Worm (Caenorhabditis elegans) whole organism, L4 larva: ENCODE data around the gene Y4C6B.2.
"Not testable (repeated sequence)": the region's sequence is repeated elsewhere in the genome, so short reads cannot be mapped to it uniquely, and the experiment has no call there.

Experiments used
- F10B5.3 ChIP-seq: sonication (generic microtip); optimal IDR thresholded peaks from 2 replicates; lab custom pipeline; 2016; ENCODE audit warnings: mild to moderate bottlenecking, missing genetic modification characterization, missing compliant biosample characterization
- F44E2.7 ChIP-seq: fragments of 200-800 bp; sonication (Bioruptor generic); IDR thresholded peaks from 2 replicates; pipeline ENCODE4 v2.1.2; 2022; ENCODE audit warnings: missing genetic modification characterization, missing compliant biosample characterization
- F49E8.2 ChIP-seq: sonication (generic microtip); optimal IDR thresholded peaks from 2 replicates; lab custom pipeline; 2016; ENCODE audit warnings: missing compliant biosample characterization, mild to moderate bottlenecking, missing genetic modification characterization, borderline replicate concordance
- R02D3.7 ChIP-seq: fragments of 150-350 bp; sonication (generic microtip); optimal IDR thresholded peaks from 3 replicates; lab custom pipeline; 2014; ENCODE audit warnings: missing biosample characterization, missing genetic modification characterization
- T26A8.4 ChIP-seq: fragments of 200-800 bp; sonication (Bioruptor generic); IDR thresholded peaks from 2 replicates; pipeline ENCODE4 v1.3.6; 2022; ENCODE audit warnings: missing genetic modification characterization, missing compliant biosample characterization
- Y48G9A.11 ChIP-seq: fragments of 200-800 bp; sonication (Bioruptor generic); IDR thresholded peaks from 2 replicates; pipeline ENCODE4 v1.3.6; 2022; ENCODE audit warnings: missing genetic modification reagents, missing genetic modification characterization, missing compliant biosample characterization
- ceh-32 ChIP-seq: sonication (generic microtip); optimal IDR thresholded peaks from 2 replicates; lab custom pipeline; 2016; ENCODE audit warnings: mild to moderate bottlenecking, missing genetic modification characterization, missing compliant biosample characterization; ENCODE audit not compliant: poor library complexity
- ceh-44 ChIP-seq: fragments of 200-800 bp; sonication (Bioruptor generic); IDR thresholded peaks from 2 replicates; pipeline ENCODE4 v1.3.6; 2022; ENCODE audit warnings: missing genetic modification reagents, missing genetic modification characterization, missing compliant biosample characterization
- ces-1 ChIP-seq: fragments of 150-350 bp; sonication (generic microtip); optimal IDR thresholded peaks from 4 replicates; lab custom pipeline; 2014; ENCODE audit warnings: missing biosample characterization, missing genetic modification reagents, missing genetic modification characterization
- ctbp-1 ChIP-seq: fragments of 200-800 bp; sonication (Bioruptor generic); IDR thresholded peaks from 2 replicates; pipeline ENCODE4 v1.3.6; 2022; ENCODE audit warnings: missing genetic modification reagents, missing genetic modification characterization, missing compliant biosample characterization
- daf-8 ChIP-seq: fragments of 200-800 bp; sonication (Bioruptor generic); IDR thresholded peaks from 2 replicates; pipeline ENCODE4 v1.3.6; 2022; ENCODE audit warnings: missing genetic modification characterization, missing compliant biosample characterization
- dmd-6 ChIP-seq: fragments of 200-800 bp; sonication (Bioruptor generic); IDR thresholded peaks from 2 replicates; pipeline ENCODE4 v1.3.6; 2022; ENCODE audit warnings: missing genetic modification reagents, missing genetic modification characterization, missing compliant biosample characterization
- dmd-8 ChIP-seq: fragments of 200-800 bp; sonication (Bioruptor generic); IDR thresholded peaks from 2 replicates; pipeline ENCODE4 v1.3.6; 2022; ENCODE audit warnings: missing genetic modification characterization, missing compliant biosample characterization
- dpl-1 ChIP-seq: fragments of 150-350 bp; optimal IDR thresholded peaks from 2 replicates; lab custom pipeline; 2014; ENCODE audit warnings: missing biosample characterization, missing genetic modification reagents, missing genetic modification characterization
- dve-1 ChIP-seq: sonication (generic microtip); optimal IDR thresholded peaks from 2 replicates; lab custom pipeline; 2017; ENCODE audit warnings: antibody characterized with exemption, mild to moderate bottlenecking, missing genetic modification characterization, missing compliant biosample characterization; ENCODE audit not compliant: insufficient read depth
- gei-8 ChIP-seq: fragments of 200-800 bp; sonication (Bioruptor generic); optimal IDR thresholded peaks from 2 replicates; lab custom pipeline; 2018; ENCODE audit warnings: mild to moderate bottlenecking, missing genetic modification characterization, missing compliant biosample characterization
- hif-1 ChIP-seq, 2 experiments: sonication (generic microtip); optimal IDR thresholded peaks; 2 replicates each; lab custom pipeline; 2016 to 2017; ENCODE audit warnings: missing compliant biosample characterization in 2 of 2, missing genetic modification characterization in 2 of 2, missing genetic modification reagents in 2 of 2, missing genotype in 2 of 2, mild to moderate bottlenecking in 1 of 2
- hlh-30 ChIP-seq: sonication (generic microtip); optimal IDR thresholded peaks from 2 replicates; lab custom pipeline; 2017; ENCODE audit warnings: antibody characterized with exemption, mild to moderate bottlenecking, missing genetic modification characterization, missing compliant biosample characterization; ENCODE audit not compliant: insufficient read depth
- hmg-1.1 ChIP-seq: fragments of 200-800 bp; sonication (Bioruptor generic); IDR thresholded peaks from 2 replicates; pipeline ENCODE4 v1.3.6; 2022; ENCODE audit warnings: missing genetic modification reagents, missing genetic modification characterization, missing compliant biosample characterization
- lin-1 ChIP-seq: fragments of 200-800 bp; sonication (Bioruptor generic); IDR thresholded peaks from 2 replicates; pipeline ENCODE4 v1.3.6; 2022; ENCODE audit warnings: missing genetic modification reagents, missing genetic modification characterization, missing compliant biosample characterization
- lin-13 ChIP-seq: fragments of 150-350 bp; optimal IDR thresholded peaks from 2 replicates; lab custom pipeline; 2014; ENCODE audit warnings: missing biosample characterization, missing genetic modification reagents, missing genetic modification characterization
- lir-3 ChIP-seq: sonication (generic microtip); optimal IDR thresholded peaks from 2 replicates; lab custom pipeline; 2016; ENCODE audit warnings: mild to moderate bottlenecking, missing genetic modification characterization, missing compliant biosample characterization
- madf-5 ChIP-seq, 2 experiments: fragments of 200-800 bp; sonication (Bioruptor generic); IDR thresholded peaks; 2 replicates each; pipeline ENCODE4 v1.3.6; 2022; ENCODE audit warnings: missing compliant biosample characterization in 2 of 2, missing genetic modification characterization in 2 of 2
- mxl-3 ChIP-seq: fragments of 200-800 bp; sonication (Bioruptor generic); optimal IDR thresholded peaks from 2 replicates; lab custom pipeline; 2018; ENCODE audit warnings: mild to moderate bottlenecking, missing genetic modification characterization, missing compliant biosample characterization
- nhr-10 ChIP-seq: fragments of 150-350 bp; optimal IDR thresholded peaks from 2 replicates; lab custom pipeline; 2014; ENCODE audit warnings: missing biosample characterization, missing genetic modification characterization
- nhr-11 ChIP-seq: fragments of 150-350 bp; optimal IDR thresholded peaks from 2 replicates; lab custom pipeline; 2014; ENCODE audit warnings: missing biosample characterization, missing genetic modification characterization
- nhr-237 ChIP-seq: sonication (generic microtip); optimal IDR thresholded peaks from 2 replicates; lab custom pipeline; 2017; ENCODE audit warnings: missing biosample characterization, missing genetic modification characterization
- pha-4 ChIP-seq, 2 experiments: fragments of 150-350 bp in 1 of 2; fragments of 200-800 bp in 1 of 2; sonication (Bioruptor generic) in 1 of 2; IDR thresholded peaks in 1 of 2; optimal IDR thresholded peaks in 1 of 2; 2 replicates each; pipeline versions ENCODE4 v1.3.6 to Lab custom; 2014 to 2022; ENCODE audit warnings: missing genetic modification characterization in 2 of 2, missing genetic modification reagents in 2 of 2, missing biosample characterization in 1 of 2, missing compliant biosample characterization in 1 of 2
- php-3 ChIP-seq: fragments of 200-800 bp; sonication (Bioruptor generic); IDR thresholded peaks from 2 replicates; pipeline ENCODE4 v1.3.6; 2022; ENCODE audit warnings: missing genetic modification reagents, missing genetic modification characterization, missing compliant biosample characterization
- snpc-1.2 ChIP-seq: fragments of 200-800 bp; sonication (Bioruptor generic); IDR thresholded peaks from 2 replicates; pipeline ENCODE4 v1.3.6; 2022; ENCODE audit warnings: missing genetic modification reagents, missing genetic modification characterization, missing compliant biosample characterization
- spr-1 ChIP-seq: sonication (generic microtip); optimal IDR thresholded peaks from 2 replicates; lab custom pipeline; 2016; ENCODE audit warnings: mild to moderate bottlenecking, missing genetic modification characterization, missing compliant biosample characterization
- zag-1 ChIP-seq: fragments of 150-350 bp; optimal IDR thresholded peaks from 2 replicates; lab custom pipeline; 2014; ENCODE audit warnings: missing biosample characterization, missing genetic modification characterization
- zfp-3 ChIP-seq: fragments of 200-800 bp; sonication (Bioruptor generic); conservative IDR thresholded peaks from 2 replicates; pipeline ENCODE4 v1.3.6; 2022; ENCODE audit warnings: missing genetic modification reagents, missing genetic modification characterization, missing compliant biosample characterization
- zip-11 ChIP-seq: fragments of 200-800 bp; sonication (Bioruptor generic); IDR thresholded peaks from 2 replicates; pipeline ENCODE4 v1.3.6; 2022; ENCODE audit warnings: missing genetic modification characterization, missing compliant biosample characterization
- ztf-11 ChIP-seq: fragments of 150-350 bp; optimal IDR thresholded peaks from 2 replicates; lab custom pipeline; 2014; ENCODE audit warnings: missing biosample characterization, missing genetic modification characterization
- ztf-7 ChIP-seq: fragments of 150-350 bp; optimal IDR thresholded peaks from 2 replicates; lab custom pipeline; 2014; ENCODE audit warnings: missing biosample characterization, missing genetic modification characterization

Gene Y4C6B.2

ce11 chrIV:5306040-5306439 lies 33.3 kb upstream of the Y4C6B.2 start, which contains the start of gene ZK354.8 (continued):
- TF ChIP-seq F49E8.2, result no peak

ce11 chrIV:5308046-5308643 lies 31.2 kb upstream of the Y4C6B.2 start, which contains the start of the genes ZK354.9 and msp-58:
ZK354.9 (minus strand) TSS chrIV:5308146.
msp-58 (plus strand) TSS chrIV:5308593.
- TF ChIP-seq R02D3.7 (tag; lab: Kevin White, UChicago); T26A8.4 (GFP tag; lab: Robert Waterston, UW); lin-13 (GFP tag; lab: Kevin White, UChicago): not testable (repeated sequence)

- 0 out of 2 replicates have a peak, but pooled peaks have one; percentile 79 for TF ChIP-seq snpc-1.2 (GFP tag; lab: Robert Waterston, UW)
Observed at ce11 chrIV:5309137-5309536, 30.2 kb upstream of the Y4C6B.2 start.

ce11 chrIV:5309742-5310141 lies 29.6 kb upstream of the Y4C6B.2 start, which contains the start of gene ZK354.3:
ZK354.3 (plus strand) TSS chrIV:5310042.
- TF ChIP-seq F44E2.7 (GFP tag; lab: Robert Waterston, UW) (no peak), ceh-32 (tag; lab: Kevin White, UChicago) (no peak), snpc-1.2 (GFP tag; lab: Robert Waterston, UW) (no peak)

- TF ChIP-seq dmd-6; zfp-3; snpc-1.2 (GFP tag; lab: Robert Waterston, UW): not testable (repeated sequence)
Observed at ce11 chrIV:5313011-5313410, 26.4 kb upstream of the Y4C6B.2 start, which contains the start of the genes msp-59 and ZK354.2. msp-59 (minus strand) TSS chrIV:5313111. ZK354.2 (plus strand) TSS chrIV:5313405.

- not testable (repeated sequence) for TF ChIP-seq hmg-1.1; ctbp-1 (GFP tag; lab: Robert Waterston, UW); ztf-11 (tag; lab: Kevin White, UChicago)
Observed at ce11 chrIV:5316223-5316622, 23.2 kb upstream of the Y4C6B.2 start, which contains the start of gene msp-65. msp-65 (plus strand) TSS chrIV:5316523.

- no peak for TF ChIP-seq ces-1 (GFP tag; lab: Kevin White, UChicago)
- no peak for TF ChIP-seq ctbp-1 (GFP tag; lab: Robert Waterston, UW)
- TF ChIP-seq ceh-32 (tag; lab: Kevin White, UChicago), result no peak
- no peak for TF ChIP-seq ztf-11 (tag; lab: Kevin White, UChicago)
- TF ChIP-seq hlh-30 (tag; lab: Kevin White, UChicago), result peak; percentile 31
- TF ChIP-seq zip-11 (GFP tag; lab: Robert Waterston, UW), result no peak
- no peak for TF ChIP-seq F10B5.3 (tag; lab: Kevin White, UChicago)
- TF ChIP-seq pha-4 (GFP tag; IDR thresholded peaks at IDR 0.05; lab: Robert Waterston, UW), result no peak
- TF ChIP-seq pha-4 (tag; optimal IDR thresholded peaks at IDR 0.05; lab: Kevin White, UChicago), result no peak
- TF ChIP-seq dpl-1 (GFP tag; lab: Kevin White, UChicago), result no peak
- no peak for TF ChIP-seq mxl-3 (GFP tag; lab: Kevin White, UChicago)
- TF ChIP-seq hif-1 (tag; optimal IDR thresholded peaks at IDR 0.05; lab: Kevin White, UChicago), result no peak
- TF ChIP-seq nhr-10 (tag; lab: Kevin White, UChicago), result no peak
- no peak for TF ChIP-seq gei-8 (GFP tag; lab: Kevin White, UChicago)
- no peak for TF ChIP-seq dmd-6
- no peak for TF ChIP-seq nhr-237
- no peak for TF ChIP-seq spr-1 (tag; lab: Kevin White, UChicago)
- no peak for TF ChIP-seq Y48G9A.11 (GFP tag; lab: Robert Waterston, UW)
- TF ChIP-seq daf-8 (GFP tag; lab: Robert Waterston, UW), result no peak
- no peak for TF ChIP-seq nhr-11
- no peak for TF ChIP-seq lir-3 (tag; lab: Kevin White, UChicago)
- no peak for TF ChIP-seq ceh-44 (GFP tag; lab: Robert Waterston, UW)
- no peak for TF ChIP-seq ztf-7 (tag; lab: Kevin White, UChicago)
- TF ChIP-seq php-3 (GFP tag; lab: Robert Waterston, UW), result no peak
- TF ChIP-seq zag-1 (tag; lab: Kevin White, UChicago), result no peak
- TF ChIP-seq dmd-8 (GFP tag; lab: Robert Waterston, UW), result no peak
- TF ChIP-seq dve-1 (tag; lab: Kevin White, UChicago), result peak; percentile 70
- no peak for TF ChIP-seq madf-5 (GFP tag; IDR thresholded peaks at IDR 0.05; lab: Robert Waterston, UW)
- TF ChIP-seq zfp-3, result no peak
- TF ChIP-seq lin-1 (GFP tag; lab: Robert Waterston, UW), result no peak
Observed at ce11 chrIV:5317106-5317505, 22.3 kb upstream of the Y4C6B.2 start.
